Worm (Caenorhabditis elegans): ENCODE measurements around the gene mcp-1.

- no peak for TF ChIP-seq efl-1 (GFP tag; optimal IDR thresholded peaks at IDR 0.05)
- no peak for TF ChIP-seq F33H1.4 (GFP tag; IDR thresholded peaks at IDR 0.05)
- TF ChIP-seq aptf-2 (GFP tag; conservative IDR thresholded peaks at IDR 0.05) = no peak
- TF ChIP-seq Y53F4B.3 (GFP tag; IDR thresholded peaks at IDR 0.05) = no peak
Measured at ce11 chrV:5916862-5917261, 44.7 kb upstream of the mcp-1 start.

All from whole organism, young adult.